Fruit fly (Drosophila melanogaster): ENCODE results near the gene Setd3.

Gene Setd3

DNA sequence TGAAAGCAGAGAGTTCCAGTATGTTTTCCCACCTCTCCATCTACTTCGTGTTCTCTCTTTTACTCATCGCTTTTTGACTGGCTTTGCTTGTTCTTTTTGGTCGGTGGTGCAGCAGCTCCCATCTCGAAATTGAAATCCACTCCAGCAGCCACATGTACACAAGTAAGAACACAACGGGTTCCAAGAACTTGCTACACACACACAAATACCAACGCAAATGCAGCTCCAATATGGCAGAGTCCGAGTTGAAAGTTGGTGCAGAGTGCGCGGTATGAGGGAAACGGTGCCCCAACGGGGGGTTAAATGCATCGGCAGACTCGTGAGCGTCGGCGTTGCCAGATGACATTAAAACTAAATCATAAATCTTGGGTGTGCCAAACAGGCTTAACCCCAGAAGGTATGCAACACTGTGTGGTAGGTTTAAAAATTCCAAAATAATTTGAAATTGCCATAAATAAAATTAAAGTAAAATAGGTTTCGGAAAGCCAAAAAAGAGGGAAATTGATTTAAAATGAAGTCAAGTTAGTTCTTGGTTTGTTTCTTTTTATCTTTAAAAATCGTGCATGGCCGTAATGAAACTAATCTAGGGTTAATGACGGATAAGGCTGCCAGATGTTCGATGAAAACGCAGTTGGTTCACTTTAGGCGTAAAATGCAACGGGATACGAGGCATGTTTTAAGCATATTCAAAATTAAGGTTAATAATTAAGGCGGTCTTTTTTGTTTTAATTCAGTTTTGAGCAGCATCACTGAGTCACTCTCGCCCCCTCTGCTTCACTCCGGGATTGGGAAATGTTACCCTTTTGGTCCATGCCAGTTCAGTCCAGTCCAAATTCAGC is 29.3 kb upstream of the Setd3 start (continued):
- TF ChIP-seq da (GFP tag; optimal IDR thresholded peaks at IDR 0.05) (no peak), fd96Cb (tag; optimal IDR thresholded peaks at IDR 0.05) (peak; percentile 39), CG2712 (tag; optimal IDR thresholded peaks at IDR 0.05) (peak; percentile 47), Fer3 (tag; optimal IDR thresholded peaks at IDR 0.05) (peak; percentile 21), CG34422 (GFP tag; IDR thresholded peaks at IDR 0.05) (0 out of 3 replicates have a peak, but pooled peaks have one; percentile 40), Dp (GFP tag; optimal IDR thresholded peaks at IDR 0.05) (no peak), CG33557 (GFP tag; optimal IDR thresholded peaks at IDR 0.05) (peak; percentile 38), crp (GFP tag; optimal IDR thresholded peaks at IDR 0.05) (no peak), MBD-R2 (GFP tag; IDR thresholded peaks at IDR 0.05) (no peak), Usf (GFP tag; optimal IDR thresholded peaks at IDR 0.05) (no peak), jing (GFP tag; optimal IDR thresholded peaks at IDR 0.05) (no peak), CG7786 (GFP tag; optimal IDR thresholded peaks at IDR 0.05) (no peak), trh (GFP tag; optimal IDR thresholded peaks at IDR 0.05) (no peak), sd (tag; optimal IDR thresholded peaks at IDR 0.05) (no peak), CG2129 (GFP tag; IDR thresholded peaks at IDR 0.05; ENCODE audit: partially characterized antibody) (no peak), CG4424 (GFP tag; optimal IDR thresholded peaks at IDR 0.05) (peak; percentile 47), ci (GFP tag; IDR thresholded peaks at IDR 0.05) (peak; percentile 23; the same call in 1 of the 3 replicates), CG7928 (GFP tag; optimal IDR thresholded peaks at IDR 0.05) (no peak), mld (GFP tag; IDR thresholded peaks at IDR 0.05; ENCODE audit: partially characterized antibody) (no peak), CG14860 (GFP tag; IDR thresholded peaks at IDR 0.05; ENCODE audit: partially characterized antibody) (no peak), CG17829 (tag; optimal IDR thresholded peaks at IDR 0.05) (peak; percentile 35), CG4360 (GFP tag; IDR thresholded peaks at IDR 0.05) (no peak), usp (GFP tag; optimal IDR thresholded peaks at IDR 0.05) (no peak), tap (tag; optimal IDR thresholded peaks at IDR 0.05) (no peak), wek (GFP tag; optimal IDR thresholded peaks at IDR 0.05) (no peak), Camta (GFP tag; optimal IDR thresholded peaks at IDR 0.05) (no peak), bigmax (GFP tag; optimal IDR thresholded peaks at IDR 0.05) (no peak), pan (optimal IDR thresholded peaks at IDR 0.05) (no peak), pan (GFP tag; optimal IDR thresholded peaks at IDR 0.05 in 1 of 2, IDR thresholded peaks at IDR 0.05 in 1 of 2) (peak in 1 of 2 experiments; percentile 5), E2f2 (GFP tag; IDR thresholded peaks at IDR 0.05) (no peak), CG34224 (GFP tag; IDR thresholded peaks at IDR 0.05; ENCODE audit: partially characterized antibody) (no peak), CG10543 (GFP tag; optimal IDR thresholded peaks at IDR 0.05) (no peak), ac (GFP tag; optimal IDR thresholded peaks at IDR 0.05) (no peak), CG4328 (GFP tag; optimal IDR thresholded peaks at IDR 0.05) (no peak), Hr51 (GFP tag; optimal IDR thresholded peaks at IDR 0.05) (peak in 1 of 2 experiments; percentile 21), CG14710 (tag; optimal IDR thresholded peaks at IDR 0.05) (peak; percentile 40), BEAF-32 (GFP tag; optimal IDR thresholded peaks at IDR 0.05) (peak; percentile 35)

DNA sequence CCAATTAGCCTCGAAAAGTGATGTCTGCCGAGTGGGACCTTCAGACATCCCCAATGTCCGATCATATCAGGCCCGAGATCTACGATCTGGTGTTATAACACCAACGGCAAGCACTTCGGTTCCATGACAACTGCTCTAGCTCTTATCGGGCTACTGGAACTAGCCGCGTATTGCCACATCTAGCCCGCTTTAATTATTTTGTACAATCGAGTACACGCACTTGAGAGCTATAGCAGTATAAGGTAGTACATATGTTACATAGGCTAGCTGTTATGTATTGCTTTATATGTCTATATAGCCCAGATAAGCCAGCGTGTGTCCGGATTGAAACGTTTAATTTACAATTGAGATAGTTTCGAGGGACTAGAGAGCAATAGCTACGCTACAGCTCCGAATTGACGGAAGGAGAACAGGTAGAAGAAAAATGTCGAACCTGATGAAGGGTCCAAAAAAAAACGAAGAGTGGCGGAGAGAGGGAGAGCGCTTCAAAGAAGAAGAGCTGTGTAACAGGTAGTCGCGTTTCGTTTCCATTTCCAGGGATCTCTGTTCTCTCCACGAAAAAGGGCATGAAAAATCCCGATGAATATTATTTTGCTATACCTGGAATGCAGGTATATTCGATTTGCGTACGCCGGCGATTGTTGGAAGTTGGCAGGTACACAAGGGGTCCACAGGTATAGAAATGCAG is 28.6 kb upstream of the Setd3 start:
- TF ChIP-seq vnd (GFP tag; IDR thresholded peaks at IDR 0.05; ENCODE audit: partially characterized antibody) (peak; percentile 40; the same call in 2 of the 3 replicates), yki (optimal IDR thresholded peaks at IDR 0.05) (peak; percentile 7), kni (GFP tag; optimal IDR thresholded peaks at IDR 0.05) (peak; percentile 68), Trl (optimal IDR thresholded peaks at IDR 0.05) (peak; percentile 53 to 59), Trl (GFP tag; optimal IDR thresholded peaks at IDR 0.05) (no peak), CG4617 (GFP tag; optimal IDR thresholded peaks at IDR 0.05; ENCODE audit: borderline replicate concordance) (no peak), Bdp1 (GFP tag; optimal IDR thresholded peaks at IDR 0.05) (no peak), ase (GFP tag; IDR thresholded peaks at IDR 0.05) (no peak), Lpt (GFP tag; optimal IDR thresholded peaks at IDR 0.05) (peak; percentile 31), ttk (GFP tag; IDR thresholded peaks at IDR 0.05) (no peak), kah (GFP tag; optimal IDR thresholded peaks at IDR 0.05) (peak; percentile 66), sug (tag; optimal IDR thresholded peaks at IDR 0.05) (peak; percentile 88), CG2199 (GFP tag; IDR thresholded peaks at IDR 0.05) (0 out of 3 replicates have a peak, but pooled peaks have one; percentile 19)
